Fruit fly (Drosophila melanogaster) whole organism, embryonic: ENCODE measurements around the gene CG18662.

ENCODE experiments used
- Abd-B ChIP-seq: fragments of 200-800 bp; sonication (Bioruptor generic); optimal IDR thresholded peaks from 2 replicates; lab custom pipeline; 2018; ENCODE audit warnings: missing biosample characterization, mild to moderate bottlenecking, missing genetic modification characterization, moderate library complexity
- Ada2b ChIP-seq: fragments of 200-800 bp; sonication (Bioruptor generic); IDR thresholded peaks from 2 replicates; pipeline ENCODE4 v1.3.6; 2022; ENCODE audit warnings: missing biosample characterization, missing genetic modification characterization
- CG10274 ChIP-seq: fragments of 200-800 bp; sonication (Bioruptor generic); optimal IDR thresholded peaks from 3 replicates; lab custom pipeline; 2017; ENCODE audit warnings: missing biosample characterization, mild to moderate bottlenecking, missing genetic modification characterization
- CG10366 ChIP-seq: fragments of 200-800 bp; sonication (Bioruptor generic); IDR thresholded peaks from 2 replicates; pipeline ENCODE4 v1.3.6; 2022; ENCODE audit warnings: missing biosample characterization, missing genetic modification characterization
- CG11504 ChIP-seq: fragments of 200-800 bp; sonication (Bioruptor generic); optimal IDR thresholded peaks from 3 replicates; lab custom pipeline; 2019; ENCODE audit warnings: missing biosample characterization, mild to moderate bottlenecking, missing genetic modification characterization, moderate library complexity
- CG12219 ChIP-seq: fragments of 200-800 bp; sonication (Bioruptor generic); optimal IDR thresholded peaks from 3 replicates; lab custom pipeline; 2018; ENCODE audit warnings: missing biosample characterization, mild to moderate bottlenecking, missing genetic modification characterization
- CG12744 ChIP-seq: fragments of 200-800 bp; sonication (Bioruptor generic); optimal IDR thresholded peaks from 2 replicates; lab custom pipeline; 2016; ENCODE audit warnings: missing biosample characterization, missing genetic modification characterization
- CG17328 ChIP-seq: fragments of 200-800 bp; sonication (Bioruptor generic); IDR thresholded peaks from 2 replicates; pipeline ENCODE4 v1.3.6; 2022; ENCODE audit warnings: missing biosample characterization, missing genetic modification characterization
- CG17912 ChIP-seq: fragments of 200-800 bp; sonication (Bioruptor generic); optimal IDR thresholded peaks from 2 replicates; lab custom pipeline; 2018; ENCODE audit warnings: missing biosample characterization, mild to moderate bottlenecking, missing genetic modification characterization
- CG18262 ChIP-seq: fragments of 200-800 bp; optimal IDR thresholded peaks from 3 replicates; lab custom pipeline; 2019; ENCODE audit warnings: missing biosample characterization, mild to moderate bottlenecking, missing genetic modification characterization, moderate library complexity
- CG30403 ChIP-seq: fragments of 200-800 bp; sonication (Bioruptor generic); optimal IDR thresholded peaks from 3 replicates; lab custom pipeline; 2016; ENCODE audit warnings: missing biosample characterization, missing genetic modification characterization
- CG30431 ChIP-seq: fragments of 200-800 bp; sonication (Bioruptor generic); optimal IDR thresholded peaks from 2 replicates; lab custom pipeline; 2017; ENCODE audit warnings: missing biosample characterization, missing genetic modification characterization
- CG3065 ChIP-seq: fragments of 200-800 bp; sonication (Bioruptor generic); optimal IDR thresholded peaks from 2 replicates; lab custom pipeline; 2016; ENCODE audit warnings: missing biosample characterization, missing genetic modification characterization
- CG32767 ChIP-seq: fragments of 200-800 bp; sonication (Bioruptor generic); IDR thresholded peaks from 2 replicates; pipeline ENCODE4 v1.3.6; 2022; ENCODE audit warnings: missing biosample characterization, missing genetic modification characterization
- CG34224 ChIP-seq: fragments of 200-800 bp; sonication (Bioruptor generic); IDR thresholded peaks from 3 replicates; pipeline ENCODE4 v1.3.6; 2022; ENCODE audit warnings: missing biosample characterization, missing genetic modification characterization; ENCODE audit not compliant: partially characterized antibody
- CG3847 ChIP-seq: fragments of 200-800 bp; sonication (Bioruptor generic); IDR thresholded peaks from 2 replicates; pipeline ENCODE4 v1.3.6; 2022; ENCODE audit warnings: missing biosample characterization, missing genetic modification characterization
- CG5245 ChIP-seq: fragments of 200-800 bp; sonication (Bioruptor generic); optimal IDR thresholded peaks from 3 replicates; lab custom pipeline; 2016; ENCODE audit warnings: missing biosample characterization, missing genetic modification characterization
- CG6765 ChIP-seq: fragments of 200-800 bp; sonication (Bioruptor generic); optimal IDR thresholded peaks from 3 replicates; lab custom pipeline; 2017; ENCODE audit warnings: missing biosample characterization, mild to moderate bottlenecking, missing genetic modification characterization
- CG7987 ChIP-seq: fragments of 200-800 bp; sonication (Bioruptor generic); optimal IDR thresholded peaks from 2 replicates; lab custom pipeline; 2018; ENCODE audit warnings: missing biosample characterization, mild to moderate bottlenecking, missing genetic modification characterization, moderate library complexity
- CG8089 ChIP-seq: fragments of 200-800 bp; sonication (Bioruptor generic); optimal IDR thresholded peaks from 3 replicates; lab custom pipeline; 2016; ENCODE audit warnings: missing biosample characterization, missing genetic modification characterization
- CG8388 ChIP-seq: fragments of 200-800 bp; sonication (Bioruptor generic); optimal IDR thresholded peaks from 2 replicates; lab custom pipeline; 2019; ENCODE audit warnings: missing biosample characterization, mild to moderate bottlenecking, missing genetic modification characterization, moderate library complexity
- CG9437 ChIP-seq: fragments of 200-800 bp; sonication (Bioruptor generic); optimal IDR thresholded peaks from 2 replicates; lab custom pipeline; 2018; ENCODE audit warnings: missing biosample characterization, mild to moderate bottlenecking, missing genetic modification characterization
- CG9876 ChIP-seq: fragments of 200-800 bp; sonication (Bioruptor generic); optimal IDR thresholded peaks from 2 replicates; lab custom pipeline; 2016; ENCODE audit warnings: missing biosample characterization, missing genetic modification characterization
- ERR ChIP-seq: fragments of 200-800 bp; sonication (Bioruptor generic); optimal IDR thresholded peaks from 2 replicates; lab custom pipeline; 2016; ENCODE audit warnings: missing biosample characterization, missing genetic modification characterization
- HLH54F ChIP-seq: fragments of 200-800 bp; sonication (Bioruptor generic); optimal IDR thresholded peaks from 3 replicates; lab custom pipeline; 2016; ENCODE audit warnings: missing biosample characterization, missing genetic modification characterization
- Hsf ChIP-seq: fragments of 200-800 bp; sonication (Bioruptor generic); optimal IDR thresholded peaks from 3 replicates; lab custom pipeline; 2016; ENCODE audit warnings: missing biosample characterization, missing genetic modification characterization
- Oaz ChIP-seq: fragments of 200-800 bp; sonication (Bioruptor generic); IDR thresholded peaks from 2 replicates; pipeline ENCODE4 v1.3.6; 2022; ENCODE audit warnings: missing biosample characterization, missing genetic modification characterization
- Pdp1 ChIP-seq, 2 experiments: fragments of 200-800 bp; sonication (Bioruptor generic); optimal IDR thresholded peaks; 3 replicates each; lab custom pipeline; 2016; ENCODE audit warnings: missing biosample characterization in 2 of 2, missing genetic modification characterization in 2 of 2, mild to moderate bottlenecking in 1 of 2, moderate library complexity in 1 of 2
- Poxn ChIP-seq: fragments of 200-800 bp; sonication (Bioruptor generic); IDR thresholded peaks from 2 replicates; pipeline ENCODE4 v1.3.6; 2022; ENCODE audit warnings: missing biosample characterization, missing genetic modification characterization
- Trl ChIP-seq, 3 experiments: fragments of >200 bp in 2 of 3; fragments of 200-800 bp in 1 of 3; sonication (Bioruptor generic) in 1 of 3; optimal IDR thresholded peaks; 2 replicates in 1 of 3; 3 replicates in 2 of 3; lab custom pipeline; 2016 to 2017; ENCODE audit warnings: missing biosample characterization in 1 of 3, missing genetic modification characterization in 1 of 3
- ab ChIP-seq: fragments of 200-800 bp; sonication (Bioruptor generic); optimal IDR thresholded peaks from 2 replicates; lab custom pipeline; 2016; ENCODE audit warnings: missing biosample characterization, missing genetic modification characterization
- amos ChIP-seq: fragments of 200-800 bp; sonication (Bioruptor generic); IDR thresholded peaks from 2 replicates; pipeline ENCODE4 v1.3.6; 2022; ENCODE audit warnings: missing biosample characterization, missing genetic modification characterization; ENCODE audit not compliant: partially characterized antibody
- caup ChIP-seq: fragments of 200-800 bp; sonication (Bioruptor generic); optimal IDR thresholded peaks from 3 replicates; lab custom pipeline; 2017; ENCODE audit warnings: missing biosample characterization, mild to moderate bottlenecking, missing genetic modification characterization, moderate library complexity; ENCODE audit not compliant: severe bottlenecking
- da ChIP-seq: fragments of 200-800 bp; sonication (Bioruptor generic); optimal IDR thresholded peaks from 2 replicates; lab custom pipeline; 2016; ENCODE audit warnings: missing biosample characterization, missing genetic modification characterization
- dimm ChIP-seq: fragments of 200-800 bp; sonication (Bioruptor generic); IDR thresholded peaks from 2 replicates; pipeline ENCODE4 v1.3.6; 2022; ENCODE audit warnings: missing biosample characterization, missing genetic modification characterization
- fru ChIP-seq: fragments of >200 bp; optimal IDR thresholded peaks from 2 replicates; lab custom pipeline; 2017
- gem ChIP-seq: fragments of 200-800 bp; sonication (Bioruptor generic); optimal IDR thresholded peaks from 2 replicates; lab custom pipeline; 2019; ENCODE audit warnings: missing biosample characterization, mild to moderate bottlenecking, missing genetic modification characterization, moderate library complexity
- grau ChIP-seq: fragments of 200-800 bp; optimal IDR thresholded peaks from 3 replicates; lab custom pipeline; 2019; ENCODE audit warnings: missing biosample characterization, mild to moderate bottlenecking, missing genetic modification characterization, moderate library complexity
- nau ChIP-seq: fragments of 200-800 bp; sonication (Bioruptor generic); optimal IDR thresholded peaks from 3 replicates; lab custom pipeline; 2017; ENCODE audit warnings: missing biosample characterization, mild to moderate bottlenecking, missing genetic modification characterization, missing genetic modification reagents
- pfk ChIP-seq: fragments of 200-800 bp; sonication (Bioruptor generic); optimal IDR thresholded peaks from 2 replicates; lab custom pipeline; 2018; ENCODE audit warnings: missing biosample characterization, mild to moderate bottlenecking, missing genetic modification characterization, moderate library complexity
- ro ChIP-seq: fragments of 200-800 bp; sonication (Bioruptor generic); IDR thresholded peaks from 2 replicates; pipeline ENCODE4 v1.3.6; 2022; ENCODE audit warnings: missing biosample characterization, missing genetic modification characterization
- sens-2 ChIP-seq: fragments of 200-800 bp; sonication (Bioruptor generic); IDR thresholded peaks from 2 replicates; pipeline ENCODE4 v1.3.6; 2022; ENCODE audit warnings: missing biosample characterization, missing genetic modification characterization
- seq ChIP-seq: fragments of 200-800 bp; sonication (Bioruptor generic); IDR thresholded peaks from 2 replicates; pipeline ENCODE4 v1.3.6; 2022; ENCODE audit warnings: missing biosample characterization, missing genetic modification characterization
- slp2 ChIP-seq: fragments of 200-800 bp; sonication (Bioruptor generic); optimal IDR thresholded peaks from 2 replicates; lab custom pipeline; 2016; ENCODE audit warnings: missing biosample characterization, missing genetic modification characterization
- stc ChIP-seq: fragments of 200-800 bp; sonication (Bioruptor generic); IDR thresholded peaks from 2 replicates; pipeline ENCODE4 v1.3.6; 2022; ENCODE audit warnings: missing biosample characterization, missing genetic modification characterization

CG18662 gene

DNA sequence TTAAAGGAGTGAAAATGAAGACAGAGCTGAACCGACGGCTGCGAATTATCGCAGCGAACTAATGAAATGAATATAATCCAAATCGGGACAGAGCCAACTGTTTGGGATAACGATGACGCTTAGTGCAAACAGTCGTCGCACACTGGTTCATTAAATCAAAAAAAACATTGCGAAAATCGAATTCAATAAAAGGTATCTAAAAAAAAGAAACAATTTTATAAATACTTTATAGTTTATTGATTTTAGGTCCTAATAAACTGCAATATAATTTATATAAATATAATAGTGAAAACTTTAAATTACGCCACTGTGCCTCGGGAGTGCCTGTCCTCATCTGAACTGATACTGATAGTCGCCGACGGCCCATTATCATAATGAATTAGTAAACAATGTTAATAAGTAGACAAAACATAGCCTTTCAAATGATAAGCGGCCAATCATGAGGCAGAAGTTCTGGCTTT lies 21.4 kb upstream of the CG18662 start, which contains the start of gene CG31886 (continued):
- TF ChIP-seq CG17328 (GFP tag; lab: Robert Waterston, UW) (peak; percentile 49; the same call in 1 of the 2 replicates), dimm (GFP tag; lab: Robert Waterston, UW) (no peak), seq (GFP tag; lab: Robert Waterston, UW) (no peak), CG30431 (no peak), fru (lab: Kevin White, UChicago) (no peak), CG11504 (tag; lab: Kevin White, UChicago) (no peak), caup (GFP tag; lab: Kevin White, UChicago) (peak; percentile 18), CG18262 (no peak), ERR (GFP tag; lab: Kevin White, UChicago) (no peak), Trl (optimal IDR thresholded peaks at IDR 0.05; lab: Kevin White, UChicago) (no peak), Trl (GFP tag; optimal IDR thresholded peaks at IDR 0.05; lab: Kevin White, UChicago) (no peak), CG34224 (GFP tag; lab: Robert Waterston, UW) (no peak), HLH54F (GFP tag; lab: Kevin White, UChicago) (no peak), CG8089 (GFP tag; lab: Kevin White, UChicago) (no peak), CG9437 (no peak), CG5245 (GFP tag; lab: Kevin White, UChicago) (no peak), CG9876 (GFP tag; lab: Kevin White, UChicago) (no peak), CG10274 (GFP tag; lab: Kevin White, UChicago) (no peak), amos (GFP tag; lab: Robert Waterston, UW) (no peak), gem (tag; lab: Kevin White, UChicago) (peak; percentile 55), slp2 (GFP tag; lab: Kevin White, UChicago) (no peak), CG7987 (GFP tag; lab: Kevin White, UChicago) (no peak), sens-2 (no peak), CG6765 (GFP tag; lab: Kevin White, UChicago) (no peak), Pdp1 (GFP tag; optimal IDR thresholded peaks at IDR 0.05; lab: Kevin White, UChicago) (no peak), CG12219 (no peak), pfk (GFP tag; lab: Kevin White, UChicago) (no peak), stc (GFP tag; lab: Robert Waterston, UW) (0 out of 2 replicates have a peak, but pooled peaks have one; percentile 52), CG3847 (GFP tag; lab: Robert Waterston, UW) (no peak), CG17912 (no peak), da (GFP tag; lab: Kevin White, UChicago) (no peak), CG3065 (GFP tag; lab: Kevin White, UChicago) (no peak), Poxn (GFP tag; lab: Robert Waterston, UW) (no peak), Hsf (GFP tag; lab: Kevin White, UChicago) (no peak), Oaz (GFP tag; lab: Robert Waterston, UW) (no peak), CG8388 (GFP tag; lab: Kevin White, UChicago) (peak; percentile 61), ro (no peak), ab (GFP tag; lab: Kevin White, UChicago) (no peak), Abd-B (GFP tag; lab: Kevin White, UChicago) (no peak), Ada2b (GFP tag; lab: Robert Waterston, UW) (no peak), grau (tag; lab: Kevin White, UChicago) (peak; percentile 6), CG30403 (GFP tag; lab: Kevin White, UChicago) (peak; percentile 40), CG12744 (no peak), CG32767 (0 out of 2 replicates have a peak, but pooled peaks have one; percentile 51), nau (GFP tag; lab: Kevin White, UChicago) (no peak), CG10366 (peak; percentile 34)
